Worm (Caenorhabditis elegans) whole organism, L2 larva: ENCODE measurements around the gene nhr-236.

ENCODE experiments used
- ZK546.5 ChIP-seq: sonication (generic microtip); optimal IDR thresholded peaks from 2 replicates; lab custom pipeline; 2017; ENCODE audit warnings: missing biosample characterization, missing genetic modification characterization
- aly-2 ChIP-seq: fragments of 150-350 bp; optimal IDR thresholded peaks from 2 replicates; lab custom pipeline; 2014; ENCODE audit warnings: missing biosample characterization, missing genetic modification characterization
- ama-1 ChIP-seq: fragments of 150-350 bp; optimal IDR thresholded peaks from 2 replicates; lab custom pipeline; 2018; ENCODE audit warnings: inconsistent platforms
- lin-11 ChIP-seq: fragments of 150-350 bp; sonication (generic microtip); optimal IDR thresholded peaks from 2 replicates; lab custom pipeline; 2014; ENCODE audit warnings: missing biosample characterization, missing genetic modification characterization, inconsistent platforms, mixed read lengths
- lsy-2 ChIP-seq, 2 experiments: fragments of 150-350 bp in 1 of 2; sonication (generic microtip) in 1 of 2; optimal IDR thresholded peaks; 2 replicates each; lab custom pipeline; 2014 to 2017; ENCODE audit warnings: missing biosample characterization in 2 of 2, missing genetic modification characterization in 2 of 2
- nhr-11 ChIP-seq: fragments of 150-350 bp; optimal IDR thresholded peaks from 2 replicates; lab custom pipeline; 2014; ENCODE audit warnings: missing biosample characterization, missing genetic modification characterization
- nhr-77 ChIP-seq: fragments of 150-350 bp; optimal IDR thresholded peaks from 2 replicates; lab custom pipeline; 2014; ENCODE audit warnings: missing biosample characterization, missing genetic modification characterization
- skn-1 ChIP-seq: sonication (generic microtip); optimal IDR thresholded peaks from 2 replicates; lab custom pipeline; 2017; ENCODE audit warnings: missing biosample characterization, missing genetic modification characterization
- unc-39 ChIP-seq: fragments of 150-350 bp; optimal IDR thresholded peaks from 2 replicates; lab custom pipeline; 2014; ENCODE audit warnings: missing biosample characterization, missing genetic modification characterization

DNA sequence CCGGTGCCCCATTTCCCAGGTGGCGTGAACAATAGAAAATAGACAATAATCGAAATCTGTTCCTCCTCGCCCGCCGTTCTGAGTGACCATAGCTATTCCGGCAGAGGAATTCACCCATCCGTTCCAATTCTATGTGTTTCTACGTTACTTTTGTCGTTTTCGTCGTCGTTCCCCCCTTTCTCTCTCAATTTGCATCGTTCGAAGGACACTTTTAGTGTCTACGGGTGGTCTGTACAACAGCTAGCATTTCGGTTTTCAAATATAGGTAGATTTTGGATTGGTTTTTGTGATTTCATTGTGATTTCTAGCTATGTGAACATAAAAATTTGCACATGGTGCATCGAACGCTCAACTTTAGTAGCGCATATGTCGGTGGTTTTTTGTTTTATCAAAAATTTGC, 9.4 kb downstream of the nhr-236 start:
- TF ChIP-seq aly-2 (tag; lab: Kevin White, UChicago) (no peak), ZK546.5 (tag; lab: Kevin White, UChicago) (no peak), nhr-11 (no peak), unc-39 (tag; lab: Kevin White, UChicago) (no peak), nhr-77 (no peak), ama-1 (lab: Kevin White, UChicago) (no peak), lsy-2 (tag; optimal IDR thresholded peaks at IDR 0.05; lab: Kevin White, UChicago) (no peak), lin-11 (tag; lab: Kevin White, UChicago) (no peak), skn-1 (tag; lab: Kevin White, UChicago) (no peak)
